Fruit fly (Drosophila melanogaster) whole organism, prepupa: ENCODE results near the gene CG6980.

Experiments used
- CG11762 ChIP-seq: fragments of 200-800 bp; sonication (Bioruptor generic); optimal IDR thresholded peaks from 3 replicates; lab custom pipeline; 2016; ENCODE audit warnings: missing biosample characterization, missing genetic modification characterization; ENCODE audit not compliant: insufficient read depth
- CG6792 ChIP-seq: fragments of 200-800 bp; sonication (Bioruptor generic); optimal IDR thresholded peaks from 3 replicates; lab custom pipeline; 2016; ENCODE audit warnings: missing biosample characterization, missing genetic modification characterization
- CG6808 ChIP-seq: fragments of 200-800 bp; sonication (Bioruptor generic); optimal IDR thresholded peaks from 3 replicates; lab custom pipeline; 2017; ENCODE audit warnings: missing biosample characterization, missing genetic modification characterization, mild to moderate bottlenecking, moderate library complexity, missing genetic modification reagents
- Hr4 ChIP-seq: fragments of 200-800 bp; sonication (Bioruptor generic); optimal IDR thresholded peaks from 3 replicates; lab custom pipeline; 2016; ENCODE audit warnings: missing biosample characterization, missing genetic modification characterization
- Smox ChIP-seq: fragments of 200-800 bp; sonication (Bioruptor generic); optimal IDR thresholded peaks from 3 replicates; lab custom pipeline; 2016; ENCODE audit warnings: missing biosample characterization, missing genetic modification characterization
- achi ChIP-seq: fragments of 200-800 bp; sonication (Bioruptor generic); optimal IDR thresholded peaks from 3 replicates; lab custom pipeline; 2016; ENCODE audit warnings: missing biosample characterization, missing genetic modification characterization
- fd85E ChIP-seq: fragments of 200-800 bp; sonication (Bioruptor generic); optimal IDR thresholded peaks from 3 replicates; lab custom pipeline; 2016; ENCODE audit warnings: missing biosample characterization, missing genetic modification characterization

dm6 chr3R:24807321-24807720 is at the start of gene CG6980:
- no peak for TF ChIP-seq Hr4 (GFP tag; lab: Kevin White, UChicago)
- TF ChIP-seq CG6808, result no peak
- no peak for TF ChIP-seq CG6792 (GFP tag; lab: Kevin White, UChicago)
- TF ChIP-seq CG11762 (GFP tag; lab: Kevin White, UChicago), result no peak
- TF ChIP-seq fd85E (GFP tag; lab: Kevin White, UChicago), result no peak
- no peak for TF ChIP-seq achi (GFP tag; lab: Kevin White, UChicago)
- no peak for TF ChIP-seq Smox (GFP tag; lab: Kevin White, UChicago)
